Worm (Caenorhabditis elegans) whole organism, L4 larva: Measurements from ENCODE around the gene F17E9.18.

Experiments used
- F26F4.8 ChIP-seq: fragments of 200-800 bp; sonication (Bioruptor generic); conservative IDR thresholded peaks from 2 replicates; pipeline ENCODE4 v1.3.6; 2022; ENCODE audit warnings: missing genetic modification characterization, missing compliant biosample characterization
- F44E2.7 ChIP-seq: fragments of 200-800 bp; sonication (Bioruptor generic); IDR thresholded peaks from 2 replicates; pipeline ENCODE4 v2.1.2; 2022; ENCODE audit warnings: missing genetic modification characterization, missing compliant biosample characterization
- F49E8.2 ChIP-seq: sonication (generic microtip); optimal IDR thresholded peaks from 2 replicates; lab custom pipeline; 2016; ENCODE audit warnings: missing compliant biosample characterization, mild to moderate bottlenecking, missing genetic modification characterization, borderline replicate concordance
- T20F7.1 ChIP-seq: fragments of 200-800 bp; sonication (Bioruptor generic); optimal IDR thresholded peaks from 2 replicates; lab custom pipeline; 2018; ENCODE audit warnings: mild to moderate bottlenecking, missing genetic modification characterization, missing compliant biosample characterization
- T26A8.4 ChIP-seq: fragments of 200-800 bp; sonication (Bioruptor generic); IDR thresholded peaks from 2 replicates; pipeline ENCODE4 v1.3.6; 2022; ENCODE audit warnings: missing genetic modification characterization, missing compliant biosample characterization
- Y105C5A.15 ChIP-seq: fragments of 200-800 bp; sonication (Bioruptor generic); IDR thresholded peaks from 2 replicates; pipeline ENCODE4 v1.3.6; 2022; ENCODE audit warnings: missing genetic modification characterization, missing compliant biosample characterization
- Y5F2A.4 ChIP-seq: fragments of 200-800 bp; sonication (Bioruptor generic); optimal IDR thresholded peaks from 2 replicates; lab custom pipeline; 2018; ENCODE audit warnings: mild to moderate bottlenecking, missing genetic modification characterization, missing compliant biosample characterization
- aha-1 ChIP-seq: fragments of 150-350 bp; peaks from one replicate; lab custom pipeline; 2014; ENCODE audit warnings: missing biosample characterization, missing genetic modification characterization
- arid-1 ChIP-seq: fragments of 200-800 bp; sonication (Bioruptor generic); conservative IDR thresholded peaks from 2 replicates; pipeline ENCODE4 v1.3.6; 2022; ENCODE audit warnings: missing genetic modification reagents, missing genetic modification characterization, missing compliant biosample characterization
- attf-4 ChIP-seq: sonication (generic microtip); optimal IDR thresholded peaks from 3 replicates; lab custom pipeline; 2017; ENCODE audit warnings: missing biosample characterization, missing genetic modification characterization
- ceh-20 ChIP-seq: fragments of 200-800 bp; sonication (Bioruptor generic); IDR thresholded peaks from 2 replicates; pipeline ENCODE4 v1.3.6; 2022; ENCODE audit warnings: missing genetic modification reagents, missing genetic modification characterization, missing compliant biosample characterization
- ceh-82 ChIP-seq: sonication (generic microtip); optimal IDR thresholded peaks from 2 replicates; lab custom pipeline; 2017; ENCODE audit warnings: missing biosample characterization, missing genetic modification characterization
- daf-16 ChIP-seq, 3 experiments: sonication (generic microtip); optimal IDR thresholded peaks; 2 replicates each; lab custom pipeline; 2016 to 2017; ENCODE audit warnings: missing genetic modification characterization in 3 of 3, missing genetic modification reagents in 3 of 3, mild to moderate bottlenecking in 2 of 3, missing compliant biosample characterization in 2 of 3, missing biosample characterization in 1 of 3, moderate library complexity in 1 of 3
- daf-19 ChIP-seq: fragments of 200-800 bp; sonication (Bioruptor generic); conservative IDR thresholded peaks from 2 replicates; pipeline ENCODE4 v1.3.6; 2022; ENCODE audit warnings: missing genetic modification characterization, missing compliant biosample characterization
- daf-8 ChIP-seq: fragments of 200-800 bp; sonication (Bioruptor generic); IDR thresholded peaks from 2 replicates; pipeline ENCODE4 v1.3.6; 2022; ENCODE audit warnings: missing genetic modification characterization, missing compliant biosample characterization
- dmd-6 ChIP-seq: fragments of 200-800 bp; sonication (Bioruptor generic); IDR thresholded peaks from 2 replicates; pipeline ENCODE4 v1.3.6; 2022; ENCODE audit warnings: missing genetic modification reagents, missing genetic modification characterization, missing compliant biosample characterization
- dpl-1 ChIP-seq: fragments of 150-350 bp; optimal IDR thresholded peaks from 2 replicates; lab custom pipeline; 2014; ENCODE audit warnings: missing biosample characterization, missing genetic modification reagents, missing genetic modification characterization
- duxl-1 ChIP-seq: sonication (generic microtip); optimal IDR thresholded peaks from 2 replicates; lab custom pipeline; 2016; ENCODE audit warnings: mild to moderate bottlenecking, missing genetic modification characterization, moderate library complexity, missing compliant biosample characterization; ENCODE audit not compliant: poor library complexity
- dve-1 ChIP-seq: sonication (generic microtip); optimal IDR thresholded peaks from 2 replicates; lab custom pipeline; 2017; ENCODE audit warnings: antibody characterized with exemption, mild to moderate bottlenecking, missing genetic modification characterization, missing compliant biosample characterization; ENCODE audit not compliant: insufficient read depth
- egl-43 ChIP-seq: fragments of 200-800 bp; sonication (Bioruptor generic); IDR thresholded peaks from 2 replicates; pipeline ENCODE4 v1.3.6; 2022; ENCODE audit warnings: missing genetic modification reagents, missing genetic modification characterization, missing compliant biosample characterization
- fkh-10 ChIP-seq: fragments of 150-350 bp; optimal IDR thresholded peaks from 2 replicates; lab custom pipeline; 2014; ENCODE audit warnings: missing biosample characterization, missing genetic modification reagents, missing genetic modification characterization
- hlh-30 ChIP-seq: sonication (generic microtip); optimal IDR thresholded peaks from 2 replicates; lab custom pipeline; 2017; ENCODE audit warnings: antibody characterized with exemption, mild to moderate bottlenecking, missing genetic modification characterization, missing compliant biosample characterization; ENCODE audit not compliant: insufficient read depth
- hmg-1.1 ChIP-seq: fragments of 200-800 bp; sonication (Bioruptor generic); IDR thresholded peaks from 2 replicates; pipeline ENCODE4 v1.3.6; 2022; ENCODE audit warnings: missing genetic modification reagents, missing genetic modification characterization, missing compliant biosample characterization
- lin-1 ChIP-seq: fragments of 200-800 bp; sonication (Bioruptor generic); IDR thresholded peaks from 2 replicates; pipeline ENCODE4 v1.3.6; 2022; ENCODE audit warnings: missing genetic modification reagents, missing genetic modification characterization, missing compliant biosample characterization
- lin-13 ChIP-seq: fragments of 150-350 bp; optimal IDR thresholded peaks from 2 replicates; lab custom pipeline; 2014; ENCODE audit warnings: missing biosample characterization, missing genetic modification reagents, missing genetic modification characterization
- lin-15B ChIP-seq: fragments of 150-350 bp; sonication (generic microtip); optimal IDR thresholded peaks from 3 replicates; lab custom pipeline; 2014; ENCODE audit warnings: missing biosample characterization, missing genetic modification characterization
- lir-3 ChIP-seq: sonication (generic microtip); optimal IDR thresholded peaks from 2 replicates; lab custom pipeline; 2016; ENCODE audit warnings: mild to moderate bottlenecking, missing genetic modification characterization, missing compliant biosample characterization
- mdl-1 ChIP-seq, 2 experiments: fragments of 150-350 bp in 1 of 2; sonication (generic microtip) in 1 of 2; optimal IDR thresholded peaks; 2 replicates each; lab custom pipeline; 2014 to 2017; ENCODE audit warnings: missing biosample characterization in 2 of 2, missing genetic modification characterization in 2 of 2
- mes-2 ChIP-seq: sonication (generic microtip); optimal IDR thresholded peaks from 2 replicates; lab custom pipeline; 2016; ENCODE audit warnings: missing genotype, mild to moderate bottlenecking, missing genetic modification characterization, missing compliant biosample characterization; ENCODE audit not compliant: poor library complexity, severe bottlenecking
- mxl-3 ChIP-seq: fragments of 200-800 bp; sonication (Bioruptor generic); optimal IDR thresholded peaks from 2 replicates; lab custom pipeline; 2018; ENCODE audit warnings: mild to moderate bottlenecking, missing genetic modification characterization, missing compliant biosample characterization
- nhr-102 ChIP-seq: sonication (generic microtip); optimal IDR thresholded peaks from 2 replicates; lab custom pipeline; 2016; ENCODE audit warnings: mild to moderate bottlenecking, missing genetic modification characterization, moderate library complexity, missing compliant biosample characterization
- nhr-237 ChIP-seq: sonication (generic microtip); optimal IDR thresholded peaks from 2 replicates; lab custom pipeline; 2017; ENCODE audit warnings: missing biosample characterization, missing genetic modification characterization
- nhr-28 ChIP-seq: fragments of 150-350 bp; optimal IDR thresholded peaks from 2 replicates; lab custom pipeline; 2014; ENCODE audit warnings: missing biosample characterization, missing genetic modification characterization
- nhr-48 ChIP-seq: sonication (generic microtip); optimal IDR thresholded peaks from 2 replicates; lab custom pipeline; 2016; ENCODE audit warnings: mild to moderate bottlenecking, missing genetic modification characterization, missing compliant biosample characterization
- nhr-6 ChIP-seq: fragments of 150-350 bp; optimal IDR thresholded peaks from 2 replicates; lab custom pipeline; 2014; ENCODE audit warnings: missing biosample characterization, missing genetic modification characterization
- nhr-77 ChIP-seq: fragments of 150-350 bp; optimal IDR thresholded peaks from 2 replicates; lab custom pipeline; 2014; ENCODE audit warnings: missing biosample characterization, missing genetic modification characterization
- pha-4 ChIP-seq, 2 experiments: fragments of 150-350 bp in 1 of 2; fragments of 200-800 bp in 1 of 2; sonication (Bioruptor generic) in 1 of 2; IDR thresholded peaks in 1 of 2; optimal IDR thresholded peaks in 1 of 2; 2 replicates each; pipeline versions ENCODE4 v1.3.6 to Lab custom; 2014 to 2022; ENCODE audit warnings: missing genetic modification characterization in 2 of 2, missing genetic modification reagents in 2 of 2, missing biosample characterization in 1 of 2, missing compliant biosample characterization in 1 of 2
- php-3 ChIP-seq: fragments of 200-800 bp; sonication (Bioruptor generic); IDR thresholded peaks from 2 replicates; pipeline ENCODE4 v1.3.6; 2022; ENCODE audit warnings: missing genetic modification reagents, missing genetic modification characterization, missing compliant biosample characterization
- pqm-1 ChIP-seq: sonication (generic microtip); optimal IDR thresholded peaks from 2 replicates; lab custom pipeline; 2017; ENCODE audit warnings: missing biosample characterization, missing genetic modification characterization
- saeg-2 ChIP-seq: fragments of 200-800 bp; sonication (Bioruptor generic); IDR thresholded peaks from 2 replicates; pipeline ENCODE4 v1.3.6; 2022; ENCODE audit warnings: missing genetic modification reagents, missing genetic modification characterization, missing compliant biosample characterization
- snpc-1.2 ChIP-seq: fragments of 200-800 bp; sonication (Bioruptor generic); IDR thresholded peaks from 2 replicates; pipeline ENCODE4 v1.3.6; 2022; ENCODE audit warnings: missing genetic modification reagents, missing genetic modification characterization, missing compliant biosample characterization
- spr-1 ChIP-seq: sonication (generic microtip); optimal IDR thresholded peaks from 2 replicates; lab custom pipeline; 2016; ENCODE audit warnings: mild to moderate bottlenecking, missing genetic modification characterization, missing compliant biosample characterization
- tra-1 ChIP-seq: fragments of 200-800 bp; sonication (Bioruptor generic); IDR thresholded peaks from 2 replicates; pipeline ENCODE4 v1.3.6; 2022; ENCODE audit warnings: missing genetic modification reagents, missing genetic modification characterization, missing compliant biosample characterization
- unc-39 ChIP-seq: sonication (generic microtip); optimal IDR thresholded peaks from 2 replicates; lab custom pipeline; 2017; ENCODE audit warnings: missing biosample characterization, missing genetic modification characterization
- unc-62 ChIP-seq, 3 experiments: fragments of 150-350 bp in 1 of 3; sonication (generic microtip); optimal IDR thresholded peaks in 2 of 3; peaks in 1 of 3; 1 replicate in 1 of 3; 2 replicates in 2 of 3; lab custom pipeline; 2014 to 2017; ENCODE audit warnings: missing biosample characterization in 3 of 3, missing genetic modification characterization in 3 of 3, missing genetic modification reagents in 3 of 3, missing genotype in 1 of 3
- zfp-2 ChIP-seq: sonication (generic microtip); optimal IDR thresholded peaks from 2 replicates; lab custom pipeline; 2016; ENCODE audit warnings: mild to moderate bottlenecking, missing genetic modification characterization, missing compliant biosample characterization
- zfp-3 ChIP-seq: fragments of 200-800 bp; sonication (Bioruptor generic); conservative IDR thresholded peaks from 2 replicates; pipeline ENCODE4 v1.3.6; 2022; ENCODE audit warnings: missing genetic modification reagents, missing genetic modification characterization, missing compliant biosample characterization
- zip-2 ChIP-seq: fragments of 150-350 bp; optimal IDR thresholded peaks from 2 replicates; lab custom pipeline; 2014; ENCODE audit warnings: missing biosample characterization, missing genetic modification characterization
- ztf-7 ChIP-seq: fragments of 150-350 bp; optimal IDR thresholded peaks from 2 replicates; lab custom pipeline; 2014; ENCODE audit warnings: missing biosample characterization, missing genetic modification characterization

Gene F17E9.18

ce11 chrIV:8380266-8380850, 33.4 kb upstream of the F17E9.18 start:
- TF ChIP-seq egl-43 (GFP tag; lab: Robert Waterston, UW): no peak
- peak; percentile 11 for TF ChIP-seq nhr-102 (tag; lab: Kevin White, UChicago)
- no peak for TF ChIP-seq lin-15B
- no peak for TF ChIP-seq F44E2.7 (GFP tag; lab: Robert Waterston, UW)
- no peak for TF ChIP-seq attf-4 (tag; lab: Kevin White, UChicago)
- TF ChIP-seq daf-19 (GFP tag; lab: Robert Waterston, UW): no peak
- TF ChIP-seq unc-39: no peak
- no peak for TF ChIP-seq fkh-10 (GFP tag; lab: Kevin White, UChicago)
- no peak for TF ChIP-seq daf-8
- peak; percentile 77 for TF ChIP-seq dve-1
- TF ChIP-seq lin-13 (GFP tag; lab: Kevin White, UChicago): no peak
- no peak for TF ChIP-seq hmg-1.1 (GFP tag; lab: Robert Waterston, UW)
- TF ChIP-seq zfp-2: no peak
- TF ChIP-seq lin-1 (GFP tag; lab: Robert Waterston, UW): no peak
- no peak for TF ChIP-seq lir-3 (tag; lab: Kevin White, UChicago)
- peak; percentile 89 for TF ChIP-seq php-3
- no peak for TF ChIP-seq hlh-30 (tag; lab: Kevin White, UChicago)
- no peak for TF ChIP-seq pha-4 (GFP tag; IDR thresholded peaks at IDR 0.05; lab: Robert Waterston, UW)
- TF ChIP-seq pha-4 (tag; optimal IDR thresholded peaks at IDR 0.05; lab: Kevin White, UChicago): no peak
- no peak for TF ChIP-seq mdl-1 (tag; optimal IDR thresholded peaks at IDR 0.05; lab: Kevin White, UChicago)
- no peak for TF ChIP-seq nhr-6 (tag; lab: Kevin White, UChicago)
- no peak for TF ChIP-seq spr-1 (tag; lab: Kevin White, UChicago)
- TF ChIP-seq daf-16 (GFP tag; optimal IDR thresholded peaks at IDR 0.05; lab: Kevin White, UChicago): peak in 1 of 2 experiments; percentile 47
- TF ChIP-seq daf-16 (tag; optimal IDR thresholded peaks at IDR 0.05; lab: Kevin White, UChicago): peak; percentile 81
- TF ChIP-seq nhr-77 (tag; lab: Kevin White, UChicago): peak; percentile 41
- TF ChIP-seq ceh-82 (tag; lab: Kevin White, UChicago): no peak
- TF ChIP-seq dpl-1: no peak
- TF ChIP-seq F49E8.2: no peak
- TF ChIP-seq ceh-20 (GFP tag; lab: Robert Waterston, UW): no peak
- TF ChIP-seq ztf-7 (tag; lab: Kevin White, UChicago): no peak
- TF ChIP-seq pqm-1 (tag; lab: Kevin White, UChicago): peak; percentile 92
- no peak for TF ChIP-seq mes-2 (tag; lab: Kevin White, UChicago)
- TF ChIP-seq snpc-1.2 (GFP tag; lab: Robert Waterston, UW): no peak
- TF ChIP-seq Y5F2A.4 (GFP tag; lab: Kevin White, UChicago): no peak
- no peak for TF ChIP-seq Y105C5A.15 (GFP tag; lab: Robert Waterston, UW)
- peak; percentile 9 for TF ChIP-seq aha-1 (tag; lab: Kevin White, UChicago)
- TF ChIP-seq mxl-3 (GFP tag; lab: Kevin White, UChicago): peak; percentile 21
- no peak for TF ChIP-seq T26A8.4 (GFP tag; lab: Robert Waterston, UW)
- TF ChIP-seq arid-1 (GFP tag; lab: Robert Waterston, UW): no peak
- peak; percentile 33 for TF ChIP-seq T20F7.1
- TF ChIP-seq saeg-2 (GFP tag; lab: Robert Waterston, UW): no peak
- TF ChIP-seq duxl-1: no peak
- peak; percentile 73 for TF ChIP-seq nhr-28
- TF ChIP-seq F26F4.8 (GFP tag; lab: Robert Waterston, UW): no peak
- peak; percentile 79; the same call in 1 of the 2 replicates for TF ChIP-seq tra-1 (GFP tag; lab: Robert Waterston, UW)
- no peak for TF ChIP-seq zip-2 (tag; lab: Kevin White, UChicago)
- no peak for TF ChIP-seq zfp-3 (GFP tag; lab: Robert Waterston, UW)
- no peak for TF ChIP-seq nhr-237
- peak; percentile 21 for TF ChIP-seq nhr-48 (tag; lab: Kevin White, UChicago)
- peak; percentile 47 to 93 for TF ChIP-seq unc-62 (GFP tag; optimal IDR thresholded peaks at IDR 0.05 in 1 of 2; lab: Kevin White, UChicago)
- no peak for TF ChIP-seq unc-62 (tag; optimal IDR thresholded peaks at IDR 0.05; lab: Kevin White, UChicago)
- TF ChIP-seq dmd-6 (GFP tag; lab: Robert Waterston, UW): peak; percentile 94
